Worm (Caenorhabditis elegans) whole organism, L4/young adult: Measurements from ENCODE around the gene nca-2.

Experiments
- W03F9.2 ChIP-seq: fragments of 150-350 bp; optimal IDR thresholded peaks from 2 replicates; lab custom pipeline; 2014; ENCODE audit warnings: missing biosample characterization, missing genetic modification characterization
- him-1 ChIP-seq: sonication (generic microtip); optimal IDR thresholded peaks from 2 replicates; lab custom pipeline; 2016; ENCODE audit warnings: missing genotype, missing genetic modification reagents, missing genetic modification characterization, missing compliant biosample characterization

- TF ChIP-seq him-1: peak; percentile 27
- TF ChIP-seq W03F9.2 (tag; lab: Kevin White, UChicago): no peak
These were observed 15.0 kb upstream of the nca-2 start for ce11 chrIII:4950345-4950744.
